Worm (Caenorhabditis elegans) whole organism, L1 larva: ENCODE data around the gene R01H2.1.

ENCODE experiments used
- dpl-1 ChIP-seq, 3 experiments: fragments of 150-350 bp in 2 of 3; sonication (generic microtip) in 1 of 3; optimal IDR thresholded peaks; 2 replicates each; lab custom pipeline; 2014 to 2017; ENCODE audit warnings: missing biosample characterization in 3 of 3, missing genetic modification characterization in 3 of 3, missing genetic modification reagents in 3 of 3
- hlh-17 ChIP-seq: fragments of 200-800 bp; sonication (Bioruptor generic); optimal IDR thresholded peaks from 2 replicates; lab custom pipeline; 2018; ENCODE audit warnings: missing genetic modification characterization, mild to moderate bottlenecking, missing compliant biosample characterization, moderate library complexity, borderline replicate concordance
- hpl-2 ChIP-seq: fragments of 150-350 bp; optimal IDR thresholded peaks from 2 replicates; lab custom pipeline; 2014; ENCODE audit warnings: missing biosample characterization, missing genetic modification reagents, missing genetic modification characterization
- lin-13 ChIP-seq: fragments of 150-350 bp; optimal IDR thresholded peaks from 2 replicates; lab custom pipeline; 2014; ENCODE audit warnings: missing biosample characterization, missing genetic modification reagents, missing genetic modification characterization
- lsy-2 ChIP-seq, 2 experiments: fragments of 150-350 bp; optimal IDR thresholded peaks; 2 replicates each; lab custom pipeline; 2014; ENCODE audit warnings: missing biosample characterization in 2 of 2, missing genetic modification characterization in 2 of 2
- nhr-237 ChIP-seq: fragments of 150-350 bp; optimal IDR thresholded peaks from 2 replicates; lab custom pipeline; 2014; ENCODE audit warnings: missing biosample characterization, missing genetic modification characterization
- nhr-28 ChIP-seq: fragments of 150-350 bp; optimal IDR thresholded peaks from 2 replicates; lab custom pipeline; 2014; ENCODE audit warnings: missing biosample characterization, missing genetic modification characterization
- tbx-2 ChIP-seq: sonication (generic microtip); optimal IDR thresholded peaks from 2 replicates; lab custom pipeline; 2016; ENCODE audit warnings: missing genetic modification characterization, missing compliant biosample characterization
- ztf-4 ChIP-seq: fragments of 150-350 bp; optimal IDR thresholded peaks from 2 replicates; lab custom pipeline; 2014; ENCODE audit warnings: missing biosample characterization, missing genetic modification characterization

DNA sequence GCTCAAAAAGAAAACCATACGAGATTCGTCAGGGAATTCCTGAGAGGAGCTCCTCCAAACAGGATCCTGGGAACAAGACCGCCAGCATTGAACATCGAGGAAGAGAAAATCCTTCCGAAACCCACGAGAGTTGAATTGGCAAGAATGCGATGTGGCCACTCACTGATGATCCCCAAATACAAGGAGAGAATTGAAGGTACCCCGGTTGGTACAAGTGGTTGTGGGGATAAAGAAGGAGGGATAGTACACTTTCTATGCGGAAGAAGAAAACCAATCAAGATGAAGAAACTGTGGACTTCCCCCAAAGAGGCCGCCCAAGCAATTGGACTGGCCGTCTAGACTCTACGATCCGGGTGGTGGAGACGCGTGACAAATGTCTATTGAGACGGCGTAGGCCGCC, 381 bp downstream of the R01H2.1 start:
- TF ChIP-seq dpl-1 (GFP tag; optimal IDR thresholded peaks at IDR 0.05; lab: Kevin White, UChicago) (no peak), ztf-4 (no peak), nhr-237 (tag; lab: Kevin White, UChicago) (no peak), hpl-2 (no peak), lin-13 (GFP tag; lab: Kevin White, UChicago) (no peak), nhr-28 (tag; lab: Kevin White, UChicago) (no peak), hlh-17 (no peak), tbx-2 (tag; lab: Kevin White, UChicago) (no peak), lsy-2 (tag; optimal IDR thresholded peaks at IDR 0.05; lab: Kevin White, UChicago) (no peak)
